Fruit fly (Drosophila melanogaster): Measurements from ENCODE around the gene Shawl.

The Shawl gene

dm6 chr2L:9388013-9388605 is 26.8 kb downstream of the Shawl start (continued):
- TF ChIP-seq CG30431 (GFP tag; optimal IDR thresholded peaks at IDR 0.05) (peak; percentile 48), Hey (tag; optimal IDR thresholded peaks at IDR 0.05) (no peak), CG8478 (optimal IDR thresholded peaks at IDR 0.05) (no peak), NFAT (GFP tag; IDR thresholded peaks at IDR 0.05) (peak; percentile 86), slou (GFP tag; optimal IDR thresholded peaks at IDR 0.05) (peak; percentile 52), CG17328 (GFP tag; IDR thresholded peaks at IDR 0.05) (0 out of 2 replicates have a peak, but pooled peaks have one; percentile 13), CG2875 (GFP tag; optimal IDR thresholded peaks at IDR 0.05) (no peak), stwl (tag; optimal IDR thresholded peaks at IDR 0.05) (no peak), Poxn (GFP tag; IDR thresholded peaks at IDR 0.05) (no peak), Ssrp (tag; optimal IDR thresholded peaks at IDR 0.05) (no peak), CG17359 (tag; optimal IDR thresholded peaks at IDR 0.05) (peak; percentile 43), CG6175 (GFP tag; IDR thresholded peaks at IDR 0.05) (peak; percentile 51; the same call in 1 of the 3 replicates), CG42726 (GFP tag; IDR thresholded peaks at IDR 0.05; ENCODE audit: partially characterized antibody) (no peak), CG12155 (GFP tag; optimal IDR thresholded peaks at IDR 0.05) (peak; percentile 81), vvl (GFP tag; IDR thresholded peaks at IDR 0.05) (peak; percentile 74), corto (GFP tag; optimal IDR thresholded peaks at IDR 0.05) (peak; percentile 75), br (optimal IDR thresholded peaks at IDR 0.05) (no peak), CG2889 (GFP tag; IDR thresholded peaks at IDR 0.05) (0 out of 3 replicates have a peak, but pooled peaks have one; percentile 22), CG3407 (GFP tag; optimal IDR thresholded peaks at IDR 0.05) (no peak), CG11695 (GFP tag; IDR thresholded peaks at IDR 0.05) (peak; percentile 61; the same call in 2 of the 3 replicates), CG4424 (GFP tag; optimal IDR thresholded peaks at IDR 0.05) (peak; percentile 47), fu2 (GFP tag; optimal IDR thresholded peaks at IDR 0.05) (peak; percentile 84), Lim3 (GFP tag; IDR thresholded peaks at IDR 0.05) (no peak), hkb (optimal IDR thresholded peaks at IDR 0.05) (no peak), hkb (GFP tag; IDR thresholded peaks at IDR 0.05) (peak; percentile 69), Sry-β (GFP tag; optimal IDR thresholded peaks at IDR 0.05) (no peak), CG8765 (GFP tag; IDR thresholded peaks at IDR 0.05) (no peak), fd102C (GFP tag; optimal IDR thresholded peaks at IDR 0.05) (no peak), dpn (GFP tag; optimal IDR thresholded peaks at IDR 0.05) (peak; percentile 76 to 81), CG31441 (GFP tag; IDR thresholded peaks at IDR 0.05) (0 out of 2 replicates have a peak, but pooled peaks have one; percentile 19), CG6272 (GFP tag; IDR thresholded peaks at IDR 0.05) (peak; percentile 56), gt (GFP tag; IDR thresholded peaks at IDR 0.05) (no peak), lmd (GFP tag; IDR thresholded peaks at IDR 0.05) (peak; percentile 76; the same call in 1 of the 2 replicates), pan (optimal IDR thresholded peaks at IDR 0.05) (no peak), pan (GFP tag; optimal IDR thresholded peaks at IDR 0.05 in 1 of 2, IDR thresholded peaks at IDR 0.05 in 1 of 2) (peak in 1 of 2 experiments; percentile 81), dm (GFP tag; optimal IDR thresholded peaks at IDR 0.05) (peak; percentile 38), CG1647 (GFP tag; optimal IDR thresholded peaks at IDR 0.05) (peak; percentile 53), CG30403 (GFP tag; optimal IDR thresholded peaks at IDR 0.05) (peak; percentile 75), stc (GFP tag; IDR thresholded peaks at IDR 0.05) (peak; percentile 39; the same call in 1 of the 2 replicates), CG12299 (tag; optimal IDR thresholded peaks at IDR 0.05) (no peak), CG34376 (GFP tag; optimal IDR thresholded peaks at IDR 0.05) (no peak), B-H2 (GFP tag; optimal IDR thresholded peaks at IDR 0.05) (peak; percentile 8), Deaf1 (tag; optimal IDR thresholded peaks at IDR 0.05) (peak; percentile 10), salm (tag; optimal IDR thresholded peaks at IDR 0.05) (no peak), sna (GFP tag; IDR thresholded peaks at IDR 0.05; ENCODE audit: partially characterized antibody) (no peak), GATAe (GFP tag; conservative IDR thresholded peaks at IDR 0.05) (0 out of 2 replicates have a peak, but pooled peaks have one; percentile 23), Ravus (GFP tag; IDR thresholded peaks at IDR 0.05) (no peak; the same call in 1 of the 2 replicates), Hmr (GFP tag; optimal IDR thresholded peaks at IDR 0.05) (peak; percentile 81), vnd (GFP tag; IDR thresholded peaks at IDR 0.05; ENCODE audit: partially characterized antibody) (no peak), esg (GFP tag; conservative IDR thresholded peaks at IDR 0.05) (peak; percentile 60; the same call in 1 of the 2 replicates), Xrp1 (GFP tag; IDR thresholded peaks at IDR 0.05) (peak; percentile 29; the same call in 1 of the 2 replicates)
